Worm (Caenorhabditis elegans) whole organism, L4 larva: ENCODE measurements around the gene C38D9.2.

Source experiments
- D1046.2 ChIP-seq: fragments of 200-800 bp; sonication (Bioruptor generic); IDR thresholded peaks from 2 replicates; pipeline ENCODE4 v1.3.6; 2022; ENCODE audit warnings: missing genetic modification characterization, missing compliant biosample characterization
- F10B5.3 ChIP-seq: sonication (generic microtip); optimal IDR thresholded peaks from 2 replicates; lab custom pipeline; 2016; ENCODE audit warnings: mild to moderate bottlenecking, missing genetic modification characterization, missing compliant biosample characterization
- F26F4.8 ChIP-seq: fragments of 200-800 bp; sonication (Bioruptor generic); conservative IDR thresholded peaks from 2 replicates; pipeline ENCODE4 v1.3.6; 2022; ENCODE audit warnings: missing genetic modification characterization, missing compliant biosample characterization
- F37D6.2 ChIP-seq: sonication (generic microtip); optimal IDR thresholded peaks from 2 replicates; lab custom pipeline; 2016; ENCODE audit warnings: mild to moderate bottlenecking, missing genetic modification characterization, missing compliant biosample characterization
- F44E2.7 ChIP-seq: fragments of 200-800 bp; sonication (Bioruptor generic); IDR thresholded peaks from 2 replicates; pipeline ENCODE4 v2.1.2; 2022; ENCODE audit warnings: missing genetic modification characterization, missing compliant biosample characterization
- F49E8.2 ChIP-seq: sonication (generic microtip); optimal IDR thresholded peaks from 2 replicates; lab custom pipeline; 2016; ENCODE audit warnings: missing compliant biosample characterization, mild to moderate bottlenecking, missing genetic modification characterization, borderline replicate concordance
- T20F7.1 ChIP-seq: fragments of 200-800 bp; sonication (Bioruptor generic); optimal IDR thresholded peaks from 2 replicates; lab custom pipeline; 2018; ENCODE audit warnings: mild to moderate bottlenecking, missing genetic modification characterization, missing compliant biosample characterization
- Y105C5A.15 ChIP-seq: fragments of 200-800 bp; sonication (Bioruptor generic); IDR thresholded peaks from 2 replicates; pipeline ENCODE4 v1.3.6; 2022; ENCODE audit warnings: missing genetic modification characterization, missing compliant biosample characterization
- Y5F2A.4 ChIP-seq: fragments of 200-800 bp; sonication (Bioruptor generic); optimal IDR thresholded peaks from 2 replicates; lab custom pipeline; 2018; ENCODE audit warnings: mild to moderate bottlenecking, missing genetic modification characterization, missing compliant biosample characterization
- aha-1 ChIP-seq: fragments of 150-350 bp; peaks from one replicate; lab custom pipeline; 2014; ENCODE audit warnings: missing biosample characterization, missing genetic modification characterization
- aly-2 ChIP-seq: sonication (generic microtip); optimal IDR thresholded peaks from 2 replicates; lab custom pipeline; 2018; ENCODE audit warnings: missing biosample characterization, missing genetic modification characterization
- ceh-44 ChIP-seq: fragments of 200-800 bp; sonication (Bioruptor generic); IDR thresholded peaks from 2 replicates; pipeline ENCODE4 v1.3.6; 2022; ENCODE audit warnings: missing genetic modification reagents, missing genetic modification characterization, missing compliant biosample characterization
- ceh-62 ChIP-seq: sonication (generic microtip); optimal IDR thresholded peaks from 2 replicates; lab custom pipeline; 2017; ENCODE audit warnings: missing biosample characterization, missing genetic modification characterization
- ceh-82 ChIP-seq: sonication (generic microtip); optimal IDR thresholded peaks from 2 replicates; lab custom pipeline; 2017; ENCODE audit warnings: missing biosample characterization, missing genetic modification characterization
- daf-16 ChIP-seq, 3 experiments: sonication (generic microtip); optimal IDR thresholded peaks; 2 replicates each; lab custom pipeline; 2016 to 2017; ENCODE audit warnings: missing genetic modification characterization in 3 of 3, missing genetic modification reagents in 3 of 3, mild to moderate bottlenecking in 2 of 3, missing compliant biosample characterization in 2 of 3, missing biosample characterization in 1 of 3, moderate library complexity in 1 of 3
- daf-19 ChIP-seq: fragments of 200-800 bp; sonication (Bioruptor generic); conservative IDR thresholded peaks from 2 replicates; pipeline ENCODE4 v1.3.6; 2022; ENCODE audit warnings: missing genetic modification characterization, missing compliant biosample characterization
- daf-8 ChIP-seq: fragments of 200-800 bp; sonication (Bioruptor generic); IDR thresholded peaks from 2 replicates; pipeline ENCODE4 v1.3.6; 2022; ENCODE audit warnings: missing genetic modification characterization, missing compliant biosample characterization
- dmd-6 ChIP-seq: fragments of 200-800 bp; sonication (Bioruptor generic); IDR thresholded peaks from 2 replicates; pipeline ENCODE4 v1.3.6; 2022; ENCODE audit warnings: missing genetic modification reagents, missing genetic modification characterization, missing compliant biosample characterization
- duxl-1 ChIP-seq: sonication (generic microtip); optimal IDR thresholded peaks from 2 replicates; lab custom pipeline; 2016; ENCODE audit warnings: mild to moderate bottlenecking, missing genetic modification characterization, moderate library complexity, missing compliant biosample characterization; ENCODE audit not compliant: poor library complexity
- dve-1 ChIP-seq: sonication (generic microtip); optimal IDR thresholded peaks from 2 replicates; lab custom pipeline; 2017; ENCODE audit warnings: antibody characterized with exemption, mild to moderate bottlenecking, missing genetic modification characterization, missing compliant biosample characterization; ENCODE audit not compliant: insufficient read depth
- egl-27 ChIP-seq: sonication (generic microtip); optimal IDR thresholded peaks from 3 replicates; lab custom pipeline; 2017; ENCODE audit warnings: missing biosample characterization, missing genetic modification reagents, missing genetic modification characterization
- fos-1 ChIP-seq: fragments of 150-350 bp; optimal IDR thresholded peaks from 2 replicates; lab custom pipeline; 2014; ENCODE audit warnings: missing biosample characterization, missing genetic modification characterization
- gei-8 ChIP-seq: fragments of 200-800 bp; sonication (Bioruptor generic); optimal IDR thresholded peaks from 2 replicates; lab custom pipeline; 2018; ENCODE audit warnings: mild to moderate bottlenecking, missing genetic modification characterization, missing compliant biosample characterization
- lin-29 ChIP-seq: fragments of 200-800 bp; sonication (Bioruptor generic); IDR thresholded peaks from 2 replicates; pipeline ENCODE4 v1.3.6; 2022; ENCODE audit warnings: missing genetic modification reagents, missing genetic modification characterization, missing compliant biosample characterization
- lsy-2 ChIP-seq, 2 experiments: fragments of 150-350 bp in 1 of 2; sonication (generic microtip) in 1 of 2; optimal IDR thresholded peaks; 2 replicates each; lab custom pipeline; 2014 to 2017; ENCODE audit warnings: missing biosample characterization in 2 of 2, missing genetic modification characterization in 2 of 2
- madf-9 ChIP-seq: fragments of 200-800 bp; sonication (Bioruptor generic); conservative IDR thresholded peaks from 2 replicates; pipeline ENCODE4 v1.3.6; 2022; ENCODE audit warnings: missing genetic modification reagents, missing genetic modification characterization, missing compliant biosample characterization
- mdl-1 ChIP-seq, 2 experiments: fragments of 150-350 bp in 1 of 2; sonication (generic microtip) in 1 of 2; optimal IDR thresholded peaks; 2 replicates each; lab custom pipeline; 2014 to 2017; ENCODE audit warnings: missing biosample characterization in 2 of 2, missing genetic modification characterization in 2 of 2
- mdt-29 ChIP-seq: fragments of 200-800 bp; sonication (Bioruptor generic); IDR thresholded peaks from 2 replicates; pipeline ENCODE4 v1.3.6; 2022; ENCODE audit warnings: missing genetic modification reagents, missing genetic modification characterization, missing compliant biosample characterization
- nhr-11 ChIP-seq: fragments of 150-350 bp; optimal IDR thresholded peaks from 2 replicates; lab custom pipeline; 2014; ENCODE audit warnings: missing biosample characterization, missing genetic modification characterization
- nhr-42 ChIP-seq: fragments of 200-800 bp; sonication (Bioruptor generic); IDR thresholded peaks from 2 replicates; pipeline ENCODE4 v1.3.6; 2022; ENCODE audit warnings: missing genetic modification characterization, missing compliant biosample characterization
- nhr-48 ChIP-seq: sonication (generic microtip); optimal IDR thresholded peaks from 2 replicates; lab custom pipeline; 2016; ENCODE audit warnings: mild to moderate bottlenecking, missing genetic modification characterization, missing compliant biosample characterization
- nhr-77 ChIP-seq: fragments of 150-350 bp; optimal IDR thresholded peaks from 2 replicates; lab custom pipeline; 2014; ENCODE audit warnings: missing biosample characterization, missing genetic modification characterization
- php-3 ChIP-seq: fragments of 200-800 bp; sonication (Bioruptor generic); IDR thresholded peaks from 2 replicates; pipeline ENCODE4 v1.3.6; 2022; ENCODE audit warnings: missing genetic modification reagents, missing genetic modification characterization, missing compliant biosample characterization
- saeg-2 ChIP-seq: fragments of 200-800 bp; sonication (Bioruptor generic); IDR thresholded peaks from 2 replicates; pipeline ENCODE4 v1.3.6; 2022; ENCODE audit warnings: missing genetic modification reagents, missing genetic modification characterization, missing compliant biosample characterization
- set-16 ChIP-seq: fragments of 200-800 bp; sonication (Bioruptor generic); IDR thresholded peaks from 2 replicates; pipeline ENCODE4 v1.3.6; 2022; ENCODE audit warnings: missing genetic modification reagents, missing genetic modification characterization, missing compliant biosample characterization
- snpc-1.2 ChIP-seq: fragments of 200-800 bp; sonication (Bioruptor generic); IDR thresholded peaks from 2 replicates; pipeline ENCODE4 v1.3.6; 2022; ENCODE audit warnings: missing genetic modification reagents, missing genetic modification characterization, missing compliant biosample characterization
- snpc-4 ChIP-seq: fragments of 150-350 bp; optimal IDR thresholded peaks from 2 replicates; lab custom pipeline; 2014; ENCODE audit warnings: missing biosample characterization, missing genetic modification characterization
- tag-97 ChIP-seq: fragments of 200-800 bp; sonication (Bioruptor generic); IDR thresholded peaks from 2 replicates; pipeline ENCODE4 v1.3.6; 2022; ENCODE audit warnings: missing genetic modification characterization, missing compliant biosample characterization
- unc-62 ChIP-seq, 3 experiments: fragments of 150-350 bp in 1 of 3; sonication (generic microtip); optimal IDR thresholded peaks in 2 of 3; peaks in 1 of 3; 1 replicate in 1 of 3; 2 replicates in 2 of 3; lab custom pipeline; 2014 to 2017; ENCODE audit warnings: missing biosample characterization in 3 of 3, missing genetic modification characterization in 3 of 3, missing genetic modification reagents in 3 of 3, missing genotype in 1 of 3
- ztf-11 ChIP-seq: fragments of 150-350 bp; optimal IDR thresholded peaks from 2 replicates; lab custom pipeline; 2014; ENCODE audit warnings: missing biosample characterization, missing genetic modification characterization

C38D9.2 gene

ce11 chrV:17558946-17559345 lies 8.0 kb upstream of the C38D9.2 start, which contains the start of gene fbxa-172:
Gene fbxa-172, plus strand, starts transcription at chrV:17559246.
- TF ChIP-seq F44E2.7 (GFP tag; lab: Robert Waterston, UW) (no peak), tag-97 (GFP tag; lab: Robert Waterston, UW) (no peak), aly-2 (tag; lab: Kevin White, UChicago) (no peak), F10B5.3 (no peak), snpc-1.2 (no peak), daf-16 (GFP tag; optimal IDR thresholded peaks at IDR 0.05; lab: Kevin White, UChicago) (no peak), daf-16 (tag; optimal IDR thresholded peaks at IDR 0.05; lab: Kevin White, UChicago) (no peak)

ce11 chrV:17565903-17566302 lies 1.0 kb upstream of the C38D9.2 start, which contains the start of gene fbxa-171:
Gene fbxa-171, minus strand, starts transcription at chrV:17566003.
- TF ChIP-seq daf-8 (GFP tag; lab: Robert Waterston, UW), result no peak
- TF ChIP-seq duxl-1 (tag; lab: Kevin White, UChicago), result no peak
- TF ChIP-seq saeg-2, result no peak
- no peak for TF ChIP-seq unc-62 (GFP tag; optimal IDR thresholded peaks at IDR 0.05 in 1 of 2; lab: Kevin White, UChicago)
- no peak for TF ChIP-seq unc-62 (tag; optimal IDR thresholded peaks at IDR 0.05; lab: Kevin White, UChicago)
- TF ChIP-seq ceh-44 (GFP tag; lab: Robert Waterston, UW), result no peak
- TF ChIP-seq ztf-11 (tag; lab: Kevin White, UChicago), result no peak
- TF ChIP-seq Y105C5A.15 (GFP tag; lab: Robert Waterston, UW), result no peak
- no peak for TF ChIP-seq Y5F2A.4 (GFP tag; lab: Kevin White, UChicago)
- TF ChIP-seq F37D6.2, result no peak
- TF ChIP-seq ceh-62, result no peak
- TF ChIP-seq mdt-29 (GFP tag; lab: Robert Waterston, UW), result no peak
- TF ChIP-seq T20F7.1 (GFP tag; lab: Kevin White, UChicago), result no peak
- TF ChIP-seq snpc-4 (tag; lab: Kevin White, UChicago), result no peak

DNA sequence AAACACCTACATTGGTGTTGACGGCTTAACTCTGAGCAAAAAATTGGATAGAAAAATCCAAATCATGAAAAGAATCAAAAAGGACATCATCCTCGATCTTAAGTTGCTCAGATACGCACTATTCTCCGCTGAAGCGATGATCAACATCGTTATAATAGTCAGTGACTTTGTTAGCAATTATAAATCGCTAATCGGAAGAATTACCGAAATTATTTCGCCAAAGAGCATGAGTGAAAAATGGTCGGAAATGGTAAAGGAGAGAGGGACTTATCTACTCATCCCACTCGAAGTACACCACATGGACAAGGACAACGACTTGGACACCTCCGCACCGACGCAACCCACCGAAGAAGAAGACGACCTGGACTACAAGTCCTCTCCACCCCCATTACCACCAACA lies 13.1 kb downstream of the C38D9.2 start:
- peak; percentile 28 for TF ChIP-seq aha-1 (tag; lab: Kevin White, UChicago)
- TF ChIP-seq unc-62 (GFP tag; optimal IDR thresholded peaks at IDR 0.05 in 1 of 2; lab: Kevin White, UChicago), result peak in 1 of 2 experiments; percentile 81
- no peak for TF ChIP-seq unc-62 (tag; optimal IDR thresholded peaks at IDR 0.05; lab: Kevin White, UChicago)
- TF ChIP-seq lin-29, result no peak

DNA sequence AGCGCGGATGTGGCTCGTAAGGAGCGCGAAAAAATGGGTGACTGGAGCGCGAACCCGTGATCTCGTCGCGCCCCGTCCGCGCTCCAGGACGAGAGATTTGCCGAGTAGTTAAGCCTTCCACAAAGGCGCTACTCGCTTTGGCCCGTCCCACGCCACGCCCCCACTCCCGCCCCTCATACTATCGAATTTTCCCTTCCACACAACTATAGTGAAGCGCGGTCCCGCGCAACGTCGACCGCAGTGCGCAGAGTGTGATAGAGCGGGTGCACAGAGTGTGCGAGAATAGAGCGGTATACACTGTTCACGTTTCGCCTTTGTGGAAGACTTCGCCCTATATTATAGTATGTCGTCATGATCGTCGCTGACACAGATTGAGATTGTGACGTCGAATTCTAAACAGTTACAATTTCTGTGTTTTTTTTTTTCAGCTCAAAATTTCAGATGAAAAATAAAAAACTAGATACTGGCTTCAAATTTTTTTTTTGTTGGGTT lies 17.4 kb downstream of the C38D9.2 start, which contains the start of gene fbxa-133:
Gene fbxa-133, plus strand, starts transcription at position 442 of the 492 bp plus-strand sequence.
- TF ChIP-seq set-16 (GFP tag; lab: Robert Waterston, UW) (peak; percentile 65), D1046.2 (0 out of 2 replicates have a peak, but pooled peaks have one; percentile 26)

ce11 chrV:17595691-17596090 lies 28.7 kb downstream of the C38D9.2 start:
- TF ChIP-seq set-16 (GFP tag; lab: Robert Waterston, UW), result peak; percentile 54; the same call in 1 of the 2 replicates
- no peak for TF ChIP-seq daf-16 (GFP tag; optimal IDR thresholded peaks at IDR 0.05; lab: Kevin White, UChicago)
- TF ChIP-seq daf-16 (tag; optimal IDR thresholded peaks at IDR 0.05; lab: Kevin White, UChicago), result no peak
- TF ChIP-seq F26F4.8, result 0 out of 2 replicates have a peak, but pooled peaks have one; percentile 17

DNA sequence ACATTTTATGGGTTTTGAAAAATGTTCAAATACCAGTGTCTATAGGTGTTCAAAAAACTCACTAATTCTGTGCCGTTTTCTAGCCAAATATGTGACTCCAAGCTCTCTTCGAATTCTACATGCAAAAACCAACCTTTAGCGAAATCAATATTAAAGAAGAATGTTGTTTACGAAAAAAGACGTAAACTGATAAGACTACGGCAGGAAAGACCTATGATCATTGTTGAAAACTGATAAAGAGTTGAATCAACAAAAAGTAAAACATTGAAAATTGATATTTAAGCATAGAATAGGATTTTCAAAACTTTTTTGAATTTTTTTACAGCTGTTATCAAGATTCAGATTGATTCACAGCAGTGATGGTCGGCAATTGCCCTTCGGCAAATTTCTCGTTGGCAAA lies 31.9 kb downstream of the C38D9.2 start, which contains the start of gene Y6G8.2:
Gene Y6G8.2, minus strand, starts transcription at position 147 of the 400 bp plus-strand sequence.
- TF ChIP-seq lsy-2 (tag; optimal IDR thresholded peaks at IDR 0.05; lab: Kevin White, UChicago) (no peak), egl-27 (no peak), nhr-42 (GFP tag; lab: Robert Waterston, UW) (no peak), gei-8 (GFP tag; lab: Kevin White, UChicago) (no peak), ztf-11 (tag; lab: Kevin White, UChicago) (no peak), dve-1 (tag; lab: Kevin White, UChicago) (peak; percentile 46), madf-9 (GFP tag; lab: Robert Waterston, UW) (no peak), F49E8.2 (tag; lab: Kevin White, UChicago) (no peak), nhr-77 (tag; lab: Kevin White, UChicago) (peak; percentile 12), daf-8 (GFP tag; lab: Robert Waterston, UW) (no peak), saeg-2 (no peak), duxl-1 (tag; lab: Kevin White, UChicago) (peak; percentile 5), php-3 (GFP tag; lab: Robert Waterston, UW) (no peak), nhr-48 (no peak), nhr-11 (no peak), dmd-6 (GFP tag; lab: Robert Waterston, UW) (peak; percentile 26; the same call in 1 of the 2 replicates), fos-1 (no peak), daf-19 (GFP tag; lab: Robert Waterston, UW) (no peak), ceh-82 (no peak), mdl-1 (tag; optimal IDR thresholded peaks at IDR 0.05; lab: Kevin White, UChicago) (no peak)
